Worm (Caenorhabditis elegans) whole organism, late embryonic: ENCODE results near the gene cpsf-2.

Experiments used
- ama-1 ChIP-seq: fragments of 150-350 bp; optimal IDR thresholded peaks from 2 replicates; lab custom pipeline; 2014
- ceh-2 ChIP-seq: sonication (generic microtip); optimal IDR thresholded peaks from 2 replicates; lab custom pipeline; 2016; ENCODE audit warnings: missing genotype, missing genetic modification characterization, missing compliant biosample characterization
- dmd-4 ChIP-seq: sonication (generic microtip); optimal IDR thresholded peaks from 2 replicates; lab custom pipeline; 2016; ENCODE audit warnings: borderline replicate concordance, missing genetic modification characterization, missing compliant biosample characterization
- ets-4 ChIP-seq: sonication (generic microtip); optimal IDR thresholded peaks from 2 replicates; lab custom pipeline; 2016; ENCODE audit warnings: missing genetic modification characterization, missing compliant biosample characterization
- fkh-10 ChIP-seq: fragments of 150-350 bp; optimal IDR thresholded peaks from 2 replicates; lab custom pipeline; 2014; ENCODE audit warnings: missing biosample characterization, missing genetic modification reagents, missing genetic modification characterization
- pax-1 ChIP-seq: fragments of 150-350 bp; optimal IDR thresholded peaks from 2 replicates; lab custom pipeline; 2014; ENCODE audit warnings: missing biosample characterization, missing genetic modification characterization
- tbx-2 ChIP-seq: sonication (generic microtip); optimal IDR thresholded peaks from 2 replicates; lab custom pipeline; 2016; ENCODE audit warnings: missing genetic modification characterization, missing compliant biosample characterization
- tbx-7 ChIP-seq: sonication (generic microtip); optimal IDR thresholded peaks from 2 replicates; lab custom pipeline; 2016; ENCODE audit warnings: missing genotype, missing genetic modification characterization, missing compliant biosample characterization

DNA sequence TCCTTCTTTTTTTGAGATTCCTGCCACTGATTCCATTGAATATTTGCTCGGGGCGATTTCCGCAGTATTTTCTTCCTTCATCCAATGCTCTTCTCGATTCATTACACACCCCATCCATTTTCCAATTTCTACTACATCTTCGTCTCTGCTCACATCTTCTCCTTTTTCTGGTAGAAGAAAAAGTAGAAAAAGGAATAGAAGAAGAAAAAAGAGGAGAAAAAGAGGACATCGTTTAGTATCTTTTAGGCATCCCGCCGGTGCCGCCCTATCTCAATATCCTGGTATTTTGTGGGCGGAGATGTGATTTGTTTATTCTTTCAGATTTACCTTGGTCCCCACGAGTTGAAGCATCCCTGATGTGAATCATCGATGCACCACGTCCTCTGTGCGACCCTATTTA, 3.8 kb upstream of the cpsf-2 start, which contains the start of gene lgc-39:
- TF ChIP-seq tbx-7 (tag; lab: Kevin White, UChicago) (no peak), dmd-4 (tag; lab: Kevin White, UChicago) (no peak), tbx-2 (tag; lab: Kevin White, UChicago) (no peak), pax-1 (tag; lab: Kevin White, UChicago) (no peak), ets-4 (tag; lab: Kevin White, UChicago) (no peak), ama-1 (no peak), ceh-2 (tag; lab: Kevin White, UChicago) (no peak), fkh-10 (GFP tag; lab: Kevin White, UChicago) (no peak)
